Worm (Caenorhabditis elegans): ENCODE data around the gene str-207.

- TF ChIP-seq him-1 (tag; optimal IDR thresholded peaks at IDR 0.05): no peak
- TF ChIP-seq W03F9.2 (tag; optimal IDR thresholded peaks at IDR 0.05): no peak
- no peak for TF ChIP-seq dao-5 (tag; optimal IDR thresholded peaks at IDR 0.05)
These were observed 45.6 kb upstream of the str-207 start, which contains the start of gene ugt-14 for ce11 chrV:4905953-4906352.
